Worm (Caenorhabditis elegans): ENCODE results near the gene vha-11.

ce11 chrIV:2316796-2317195 lies 2.4 kb upstream of the vha-11 start:
- TF ChIP-seq klf-2 (GFP tag; conservative IDR thresholded peaks at IDR 0.05) (no peak), ref-1 (GFP tag; conservative IDR thresholded peaks at IDR 0.05) (no peak), T22C8.4 (GFP tag; IDR thresholded peaks at IDR 0.05) (no peak), cog-1 (tag; optimal IDR thresholded peaks at IDR 0.05) (no peak)
